Worm (Caenorhabditis elegans): Measurements from ENCODE around the gene spig-7.

DNA sequence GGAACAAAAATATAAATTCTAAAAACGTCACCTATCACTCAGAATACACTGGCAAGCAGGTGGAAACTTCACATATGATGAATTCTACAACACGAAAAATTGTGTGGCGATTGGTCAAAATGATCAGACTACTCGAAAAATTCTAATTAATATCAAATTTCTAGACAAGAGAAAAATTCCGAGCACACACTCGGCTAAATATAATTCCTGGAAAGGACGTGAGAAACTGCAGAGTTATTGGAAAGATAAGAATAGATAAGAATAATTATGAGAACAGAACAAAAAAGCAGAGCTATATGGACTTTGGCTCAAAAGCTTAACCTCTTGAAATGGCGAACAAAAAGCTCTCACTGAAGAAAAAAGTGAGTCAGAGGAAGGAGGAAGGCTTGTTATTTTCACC is 7.3 kb upstream of the spig-7 start:
- TF ChIP-seq R02D3.7 (tag; optimal IDR thresholded peaks at IDR 0.05) (no peak), nhr-25 (tag; optimal IDR thresholded peaks at IDR 0.05) (no peak), ztf-11 (tag; optimal IDR thresholded peaks at IDR 0.05) (no peak), blmp-1 (tag; optimal IDR thresholded peaks at IDR 0.05; ENCODE audit: insufficient read depth) (no peak), zag-1 (tag; optimal IDR thresholded peaks at IDR 0.05) (no peak), fos-1 (tag; optimal IDR thresholded peaks at IDR 0.05) (no peak), snpc-4 (tag; optimal IDR thresholded peaks at IDR 0.05) (no peak), egl-27 (tag; optimal IDR thresholded peaks at IDR 0.05) (no peak), unc-62 (GFP tag; optimal IDR thresholded peaks at IDR 0.05) (no peak)

All from whole organism, L2 larva.